Worm (Caenorhabditis elegans) whole organism, L1 larva: ENCODE results near the gene rbbp-5.

Experiments used
- ceh-82 ChIP-seq, 3 experiments: fragments of 150-350 bp in 1 of 3; sonication (generic microtip) in 2 of 3; optimal IDR thresholded peaks; 2 replicates each; lab custom pipeline; 2014 to 2017; ENCODE audit warnings: missing biosample characterization in 3 of 3, missing genetic modification characterization in 3 of 3
- efl-1 ChIP-seq, 4 experiments: fragments of 150-350 bp; optimal IDR thresholded peaks in 3 of 4; peaks in 1 of 4; 1 replicate in 1 of 4; 2 replicates in 3 of 4; lab custom pipeline; 2014; ENCODE audit warnings: missing biosample characterization in 2 of 4, missing genetic modification characterization in 2 of 4, missing genetic modification reagents in 2 of 4
- ets-5 ChIP-seq: fragments of 200-800 bp; sonication (Bioruptor generic); IDR thresholded peaks from 2 replicates; pipeline ENCODE4 v1.3.6; 2022; ENCODE audit warnings: missing genetic modification characterization, missing compliant biosample characterization
- fkh-10 ChIP-seq: sonication (generic microtip); optimal IDR thresholded peaks from 2 replicates; lab custom pipeline; 2017; ENCODE audit warnings: missing biosample characterization, missing genetic modification reagents, missing genetic modification characterization
- fkh-8 ChIP-seq: sonication (generic microtip); optimal IDR thresholded peaks from 2 replicates; lab custom pipeline; 2016; ENCODE audit warnings: mild to moderate bottlenecking, missing genetic modification characterization, missing compliant biosample characterization
- hlh-4 ChIP-seq: sonication (generic microtip); optimal IDR thresholded peaks from 2 replicates; lab custom pipeline; 2016; ENCODE audit warnings: mild to moderate bottlenecking, missing genetic modification characterization, missing compliant biosample characterization
- lin-39 ChIP-seq: fragments of 150-350 bp; optimal IDR thresholded peaks from 2 replicates; lab custom pipeline; 2014; ENCODE audit warnings: missing biosample characterization, missing genetic modification reagents, missing genetic modification characterization
- nhr-28 ChIP-seq: fragments of 150-350 bp; optimal IDR thresholded peaks from 2 replicates; lab custom pipeline; 2014; ENCODE audit warnings: missing biosample characterization, missing genetic modification characterization
- nhr-77 ChIP-seq: fragments of 150-350 bp; optimal IDR thresholded peaks from 2 replicates; lab custom pipeline; 2014; ENCODE audit warnings: missing biosample characterization, missing genetic modification characterization
- nhr-90 ChIP-seq: sonication (generic microtip); optimal IDR thresholded peaks from 2 replicates; lab custom pipeline; 2016; ENCODE audit warnings: mild to moderate bottlenecking, missing genetic modification characterization, missing compliant biosample characterization; ENCODE audit not compliant: poor library complexity
- pag-3 ChIP-seq: sonication (generic microtip); optimal IDR thresholded peaks from 2 replicates; lab custom pipeline; 2017; ENCODE audit warnings: missing genetic modification characterization, mild to moderate bottlenecking, missing compliant biosample characterization, antibody characterized with exemption, borderline replicate concordance; ENCODE audit not compliant: insufficient read depth
- pax-3 ChIP-seq: fragments of 200-800 bp; sonication (Bioruptor generic); optimal IDR thresholded peaks from 2 replicates; lab custom pipeline; 2018; ENCODE audit warnings: mild to moderate bottlenecking, missing genetic modification characterization, moderate library complexity, missing compliant biosample characterization
- pqm-1 ChIP-seq: sonication (generic microtip); optimal IDR thresholded peaks from 3 replicates; lab custom pipeline; 2017; ENCODE audit warnings: missing biosample characterization, missing genetic modification characterization
- unc-30 ChIP-seq: sonication (generic microtip); optimal IDR thresholded peaks from 2 replicates; lab custom pipeline; 2017; ENCODE audit warnings: missing biosample characterization, missing genetic modification characterization
- unc-62 ChIP-seq: fragments of 150-350 bp; optimal IDR thresholded peaks from 2 replicates; lab custom pipeline; 2014; ENCODE audit warnings: missing biosample characterization, missing genetic modification reagents, missing genetic modification characterization

The rbbp-5 gene

DNA sequence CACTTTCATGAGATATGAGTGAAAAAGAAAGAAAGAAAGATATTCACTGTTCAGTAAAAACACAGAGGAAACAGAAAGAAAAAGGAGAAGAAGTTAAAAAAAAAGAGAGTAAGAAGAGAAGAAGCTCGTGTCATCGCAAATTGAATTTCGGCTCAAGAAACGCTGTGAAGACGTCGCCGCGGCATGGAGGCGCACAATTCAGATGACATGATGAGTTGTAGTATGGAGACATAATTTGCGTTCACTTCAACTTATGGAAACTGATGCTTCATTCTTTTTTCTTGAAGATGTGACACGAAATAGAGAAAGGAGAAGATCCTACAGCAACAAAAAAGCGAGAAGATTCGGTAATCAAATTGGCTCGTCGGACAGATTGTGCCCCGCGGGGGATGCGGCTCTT is 50.7 kb downstream of the rbbp-5 start (continued):
- TF ChIP-seq unc-62 (GFP tag; lab: Kevin White, UChicago) (no peak), unc-30 (tag; lab: Kevin White, UChicago) (no peak), ets-5 (GFP tag; lab: Robert Waterston, UW) (no peak), nhr-77 (tag; lab: Kevin White, UChicago) (no peak), nhr-28 (tag; lab: Kevin White, UChicago) (no peak), hlh-4 (tag; lab: Kevin White, UChicago) (no peak), pax-3 (tag; lab: Kevin White, UChicago) (no peak), lin-39 (tag; lab: Kevin White, UChicago) (no peak), pag-3 (tag; lab: Kevin White, UChicago) (no peak), fkh-10 (GFP tag; lab: Kevin White, UChicago) (peak; percentile 89), pqm-1 (tag; lab: Kevin White, UChicago) (no peak), ceh-82 (tag; optimal IDR thresholded peaks at IDR 0.05; lab: Kevin White, UChicago) (no peak), fkh-8 (tag; lab: Kevin White, UChicago) (no peak), efl-1 (optimal IDR thresholded peaks at IDR 0.05; lab: Kevin White, UChicago) (no peak), efl-1 (GFP tag; optimal IDR thresholded peaks at IDR 0.05 in 1 of 2; lab: Kevin White, UChicago) (peak in 1 of 2 experiments; percentile 43), nhr-90 (no peak)
- TF ChIP-seq, all 84 proteins: peak for 6
